Fruit fly (Drosophila melanogaster): ENCODE measurements around the gene qua.

Gene qua

dm6 chr2L:17465915-17466677 is 30.9 kb downstream of the qua start (continued):
- no peak for TF ChIP-seq Dll (GFP tag; IDR thresholded peaks at IDR 0.05; ENCODE audit: partially characterized antibody)
- no peak for TF ChIP-seq ham (GFP tag; IDR thresholded peaks at IDR 0.05)
- TF ChIP-seq grau (tag; optimal IDR thresholded peaks at IDR 0.05): peak; percentile 82
- TF ChIP-seq fu2 (GFP tag; optimal IDR thresholded peaks at IDR 0.05): peak; percentile 61
- TF ChIP-seq Drgx (GFP tag; IDR thresholded peaks at IDR 0.05): peak; percentile 88
- no peak for TF ChIP-seq YL-1 (GFP tag; optimal IDR thresholded peaks at IDR 0.05)
- no peak; the same call in none of the 2 replicates for TF ChIP-seq CG31441 (GFP tag; IDR thresholded peaks at IDR 0.05)
- no peak for TF ChIP-seq CG16813 (GFP tag; IDR thresholded peaks at IDR 0.05; ENCODE audit: partially characterized antibody)
- peak; percentile 20 for TF ChIP-seq exex (tag; optimal IDR thresholded peaks at IDR 0.05)
- no peak for TF ChIP-seq pita (GFP tag; optimal IDR thresholded peaks at IDR 0.05)
- no peak for TF ChIP-seq Doc3 (GFP tag; IDR thresholded peaks at IDR 0.05; ENCODE audit: partially characterized antibody)
- TF ChIP-seq tap (tag; optimal IDR thresholded peaks at IDR 0.05): peak; percentile 79
- TF ChIP-seq org-1 (GFP tag; optimal IDR thresholded peaks at IDR 0.05): peak; percentile 82
- TF ChIP-seq CG6765 (GFP tag; optimal IDR thresholded peaks at IDR 0.05): no peak
- peak; percentile 73 for TF ChIP-seq CG14050 (GFP tag; IDR thresholded peaks at IDR 0.05)
- TF ChIP-seq knrl (GFP tag; IDR thresholded peaks at IDR 0.05; ENCODE audit: partially characterized antibody): no peak
- peak; percentile 81 for TF ChIP-seq sob (GFP tag; IDR thresholded peaks at IDR 0.05)
- TF ChIP-seq dmrt11E (tag; optimal IDR thresholded peaks at IDR 0.05): peak; percentile 82
- TF ChIP-seq trh (GFP tag; optimal IDR thresholded peaks at IDR 0.05): peak; percentile 60
- peak; percentile 88 for TF ChIP-seq CG18599 (GFP tag; optimal IDR thresholded peaks at IDR 0.05)
- TF ChIP-seq NfI (GFP tag; optimal IDR thresholded peaks at IDR 0.05): peak; percentile 67
- no peak for TF ChIP-seq lov (optimal IDR thresholded peaks at IDR 0.05)
- TF ChIP-seq lov (GFP tag; IDR thresholded peaks at IDR 0.05): peak; percentile 71; the same call in 2 of the 3 replicates
- no peak for TF ChIP-seq h (optimal IDR thresholded peaks at IDR 0.05)
- TF ChIP-seq Awh (GFP tag; IDR thresholded peaks at IDR 0.05): peak; percentile 62; the same call in 1 of the 2 replicates
- TF ChIP-seq CG1647 (GFP tag; optimal IDR thresholded peaks at IDR 0.05): peak; percentile 73
- TF ChIP-seq Dad (GFP tag; optimal IDR thresholded peaks at IDR 0.05): peak; percentile 75
- TF ChIP-seq ewg (GFP tag; optimal IDR thresholded peaks at IDR 0.05): peak; percentile 72
- 0 out of 3 replicates have a peak, but pooled peaks have one; percentile 43 for TF ChIP-seq jigr1 (GFP tag; IDR thresholded peaks at IDR 0.05)
- peak; percentile 86 for TF ChIP-seq gsb-n (tag; optimal IDR thresholded peaks at IDR 0.05)
- no peak for TF ChIP-seq inv (GFP tag; IDR thresholded peaks at IDR 0.05; ENCODE audit: partially characterized antibody)
- TF ChIP-seq cwo (GFP tag; optimal IDR thresholded peaks at IDR 0.05): peak; percentile 78
- peak; percentile 52; the same call in 1 of the 2 replicates for TF ChIP-seq CG3847 (GFP tag; IDR thresholded peaks at IDR 0.05)
- TF ChIP-seq CG10321 (GFP tag; IDR thresholded peaks at IDR 0.05): 0 out of 2 replicates have a peak, but pooled peaks have one; percentile 23
- peak; percentile 75 for TF ChIP-seq CG1024 (GFP tag; IDR thresholded peaks at IDR 0.05)
- TF ChIP-seq CG18476 (GFP tag; optimal IDR thresholded peaks at IDR 0.05): peak; percentile 58
- TF ChIP-seq slbo (GFP tag; IDR thresholded peaks at IDR 0.05): no peak; the same call in 1 of the 2 replicates
- TF ChIP-seq twi (tag; optimal IDR thresholded peaks at IDR 0.05): peak; percentile 87
- TF ChIP-seq stc (GFP tag; IDR thresholded peaks at IDR 0.05): peak; percentile 77
- TF ChIP-seq prd (optimal IDR thresholded peaks at IDR 0.05): no peak
- peak; percentile 79; the same call in 2 of the 3 replicates for TF ChIP-seq prd (GFP tag; IDR thresholded peaks at IDR 0.05)
- TF ChIP-seq toy (GFP tag; IDR thresholded peaks at IDR 0.05): no peak
- TF ChIP-seq TFAM (GFP tag; optimal IDR thresholded peaks at IDR 0.05): peak; percentile 4
- peak; percentile 76 for TF ChIP-seq pho (GFP tag; optimal IDR thresholded peaks at IDR 0.05)
- peak; percentile 92 for TF ChIP-seq ci (GFP tag; IDR thresholded peaks at IDR 0.05)
- TF ChIP-seq Atf6 (GFP tag; IDR thresholded peaks at IDR 0.05): peak; percentile 75
- peak; percentile 76 for TF ChIP-seq lilli (GFP tag; optimal IDR thresholded peaks at IDR 0.05)
- TF ChIP-seq kay (GFP tag; optimal IDR thresholded peaks at IDR 0.05): peak; percentile 63
- peak; percentile 83 for TF ChIP-seq CG15601 (tag; optimal IDR thresholded peaks at IDR 0.05)
